Fruit fly (Drosophila melanogaster) whole organism: ENCODE data around the gene cold.

Experiments used
- CG8478 ChIP-seq: fragments of >200 bp; optimal IDR thresholded peaks from 2 replicates; lab custom pipeline; 2018; ENCODE audit warnings: inconsistent platforms
- EcR ChIP-seq, 2 experiments: fragments of >200 bp; optimal IDR thresholded peaks; 2 replicates each; lab custom pipeline; 2017; ENCODE audit warnings: missing biosample characterization in 2 of 2, missing genetic modification characterization in 2 of 2, missing genetic modification reagents in 2 of 2
- pan ChIP-seq: fragments of >200 bp; optimal IDR thresholded peaks from 2 replicates; lab custom pipeline; 2017

DNA sequence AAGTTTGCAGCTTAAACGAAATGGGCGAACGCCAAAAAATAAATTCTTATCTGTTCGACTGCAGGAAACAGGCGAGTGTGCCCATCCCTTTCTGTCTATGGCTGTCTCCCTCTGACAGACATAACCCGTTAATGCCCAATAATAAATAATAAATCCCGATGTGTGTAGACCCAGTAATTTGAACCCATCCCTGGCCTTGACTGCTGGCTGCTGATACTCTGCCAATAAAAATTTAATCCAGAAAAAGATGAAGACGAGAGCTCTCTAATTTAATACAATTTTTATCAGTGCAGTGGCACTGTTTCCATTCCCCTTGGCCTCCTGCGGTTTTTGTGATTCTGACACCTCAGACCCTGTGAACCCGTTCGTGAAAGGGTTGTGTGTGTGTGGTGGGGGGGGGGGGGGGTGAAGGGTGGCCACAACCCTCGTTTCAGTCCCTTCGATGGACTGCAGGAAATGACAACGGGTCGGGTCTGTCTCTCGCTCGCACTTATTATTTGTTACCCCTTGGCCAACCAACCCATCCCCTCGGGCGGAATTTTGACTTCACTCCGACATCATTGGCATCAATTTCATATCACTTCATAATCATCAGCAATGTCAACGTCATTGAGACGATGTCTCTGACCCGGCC is 48.4 kb upstream of the cold start:
- TF ChIP-seq CG8478: no peak
- TF ChIP-seq EcR (GFP tag; optimal IDR thresholded peaks at IDR 0.05; lab: Kevin White, UChicago): no peak
- no peak for TF ChIP-seq pan (lab: Kevin White, UChicago)
